Fruit fly (Drosophila melanogaster) whole organism, wandering third instar larva: Measurements from ENCODE around the gene eIF3h.

Source experiments
- Abd-B ChIP-seq: fragments of >200 bp; optimal IDR thresholded peaks from 2 replicates; lab custom pipeline; 2017; ENCODE audit warnings: missing biosample characterization, missing genetic modification characterization
- Dfd ChIP-seq: fragments of >200 bp; optimal IDR thresholded peaks from 2 replicates; lab custom pipeline; 2017; ENCODE audit warnings: missing biosample characterization, missing genetic modification characterization
- Dif ChIP-seq: fragments of 200-275, 200-300 bp; sonication (Bioruptor generic); optimal IDR thresholded peaks from 2 replicates; lab custom pipeline; 2018; ENCODE audit warnings: missing biosample characterization, missing genetic modification characterization; ENCODE audit not compliant: partially characterized antibody
- N ChIP-seq: fragments of >200 bp; optimal IDR thresholded peaks from 2 replicates; lab custom pipeline; 2018; ENCODE audit warnings: missing biosample characterization, missing external identifiers, missing genetic modification characterization
- OdsH ChIP-seq: fragments of 200-800 bp; sonication (Bioruptor generic); optimal IDR thresholded peaks from 2 replicates; lab custom pipeline; 2016; ENCODE audit warnings: missing biosample characterization, mild to moderate bottlenecking, missing genetic modification characterization
- br ChIP-seq: fragments of 200-800 bp; sonication (Bioruptor generic); optimal IDR thresholded peaks from 2 replicates; lab custom pipeline; 2016; ENCODE audit warnings: missing biosample characterization, missing genetic modification characterization
- lola ChIP-seq: fragments of >200 bp; optimal IDR thresholded peaks from 2 replicates; lab custom pipeline; 2017; ENCODE audit warnings: missing biosample characterization, missing genetic modification characterization
- psq ChIP-seq: fragments of 200-800 bp; sonication (Bioruptor generic); optimal IDR thresholded peaks from 3 replicates; lab custom pipeline; 2017; ENCODE audit warnings: missing biosample characterization, mild to moderate bottlenecking, missing genetic modification characterization, moderate library complexity
- usp ChIP-seq: fragments of >200 bp; optimal IDR thresholded peaks from 2 replicates; lab custom pipeline; 2017; ENCODE audit warnings: missing biosample characterization, missing genetic modification characterization

- TF ChIP-seq br (GFP tag; lab: Kevin White, UChicago) (no peak), N (GFP tag; lab: Kevin White, UChicago) (no peak), usp (GFP tag; lab: Kevin White, UChicago) (no peak), OdsH (GFP tag; lab: Kevin White, UChicago) (no peak), Abd-B (no peak), psq (GFP tag; lab: Kevin White, UChicago) (no peak), Dfd (GFP tag; lab: Kevin White, UChicago) (no peak), lola (GFP tag; lab: Kevin White, UChicago) (no peak), Dif (no peak)
Observed at dm6 chr2L:5044361-5044891, 8.5 kb downstream of the eIF3h start, which contains the start of gene CG31650.
